Worm (Caenorhabditis elegans) whole organism, L4 larva: ENCODE results near the gene ugt-43.

Experiments used
- F10B5.3 ChIP-seq: sonication (generic microtip); optimal IDR thresholded peaks from 2 replicates; lab custom pipeline; 2016; ENCODE audit warnings: mild to moderate bottlenecking, missing genetic modification characterization, missing compliant biosample characterization
- F26F4.8 ChIP-seq: fragments of 200-800 bp; sonication (Bioruptor generic); conservative IDR thresholded peaks from 2 replicates; pipeline ENCODE4 v1.3.6; 2022; ENCODE audit warnings: missing genetic modification characterization, missing compliant biosample characterization
- T20F7.1 ChIP-seq: fragments of 200-800 bp; sonication (Bioruptor generic); optimal IDR thresholded peaks from 2 replicates; lab custom pipeline; 2018; ENCODE audit warnings: mild to moderate bottlenecking, missing genetic modification characterization, missing compliant biosample characterization
- T26A8.4 ChIP-seq: fragments of 200-800 bp; sonication (Bioruptor generic); IDR thresholded peaks from 2 replicates; pipeline ENCODE4 v1.3.6; 2022; ENCODE audit warnings: missing genetic modification characterization, missing compliant biosample characterization
- Y105C5A.15 ChIP-seq: fragments of 200-800 bp; sonication (Bioruptor generic); IDR thresholded peaks from 2 replicates; pipeline ENCODE4 v1.3.6; 2022; ENCODE audit warnings: missing genetic modification characterization, missing compliant biosample characterization
- Y5F2A.4 ChIP-seq: fragments of 200-800 bp; sonication (Bioruptor generic); optimal IDR thresholded peaks from 2 replicates; lab custom pipeline; 2018; ENCODE audit warnings: mild to moderate bottlenecking, missing genetic modification characterization, missing compliant biosample characterization
- Y75B8A.6 ChIP-seq: fragments of 200-800 bp; sonication (Bioruptor generic); IDR thresholded peaks from 2 replicates; pipeline ENCODE4 v1.3.6; 2022; ENCODE audit warnings: missing genetic modification reagents, missing genetic modification characterization, missing compliant biosample characterization
- aly-2 ChIP-seq: sonication (generic microtip); optimal IDR thresholded peaks from 2 replicates; lab custom pipeline; 2018; ENCODE audit warnings: missing biosample characterization, missing genetic modification characterization
- ama-1 ChIP-seq: fragments of 150-350 bp; optimal IDR thresholded peaks from 2 replicates; lab custom pipeline; 2014; ENCODE audit warnings: inconsistent platforms, mixed read lengths
- arid-1 ChIP-seq: fragments of 200-800 bp; sonication (Bioruptor generic); conservative IDR thresholded peaks from 2 replicates; pipeline ENCODE4 v1.3.6; 2022; ENCODE audit warnings: missing genetic modification reagents, missing genetic modification characterization, missing compliant biosample characterization
- ceh-32 ChIP-seq: sonication (generic microtip); optimal IDR thresholded peaks from 2 replicates; lab custom pipeline; 2016; ENCODE audit warnings: mild to moderate bottlenecking, missing genetic modification characterization, missing compliant biosample characterization; ENCODE audit not compliant: poor library complexity
- ceh-62 ChIP-seq: sonication (generic microtip); optimal IDR thresholded peaks from 2 replicates; lab custom pipeline; 2017; ENCODE audit warnings: missing biosample characterization, missing genetic modification characterization
- ceh-82 ChIP-seq: sonication (generic microtip); optimal IDR thresholded peaks from 2 replicates; lab custom pipeline; 2017; ENCODE audit warnings: missing biosample characterization, missing genetic modification characterization
- daf-16 ChIP-seq, 3 experiments: sonication (generic microtip); optimal IDR thresholded peaks; 2 replicates each; lab custom pipeline; 2016 to 2017; ENCODE audit warnings: missing genetic modification characterization in 3 of 3, missing genetic modification reagents in 3 of 3, mild to moderate bottlenecking in 2 of 3, missing compliant biosample characterization in 2 of 3, missing biosample characterization in 1 of 3, moderate library complexity in 1 of 3
- daf-8 ChIP-seq: fragments of 200-800 bp; sonication (Bioruptor generic); IDR thresholded peaks from 2 replicates; pipeline ENCODE4 v1.3.6; 2022; ENCODE audit warnings: missing genetic modification characterization, missing compliant biosample characterization
- egl-27 ChIP-seq: sonication (generic microtip); optimal IDR thresholded peaks from 3 replicates; lab custom pipeline; 2017; ENCODE audit warnings: missing biosample characterization, missing genetic modification reagents, missing genetic modification characterization
- fkh-10 ChIP-seq: fragments of 150-350 bp; optimal IDR thresholded peaks from 2 replicates; lab custom pipeline; 2014; ENCODE audit warnings: missing biosample characterization, missing genetic modification reagents, missing genetic modification characterization
- gei-8 ChIP-seq: fragments of 200-800 bp; sonication (Bioruptor generic); optimal IDR thresholded peaks from 2 replicates; lab custom pipeline; 2018; ENCODE audit warnings: mild to moderate bottlenecking, missing genetic modification characterization, missing compliant biosample characterization
- hlh-11 ChIP-seq: fragments of 200-800 bp; sonication (Bioruptor generic); optimal IDR thresholded peaks from 2 replicates; lab custom pipeline; 2018; ENCODE audit warnings: mild to moderate bottlenecking, missing genetic modification characterization, missing compliant biosample characterization
- hlh-30 ChIP-seq: sonication (generic microtip); optimal IDR thresholded peaks from 2 replicates; lab custom pipeline; 2017; ENCODE audit warnings: antibody characterized with exemption, mild to moderate bottlenecking, missing genetic modification characterization, missing compliant biosample characterization; ENCODE audit not compliant: insufficient read depth
- hmg-1.1 ChIP-seq: fragments of 200-800 bp; sonication (Bioruptor generic); IDR thresholded peaks from 2 replicates; pipeline ENCODE4 v1.3.6; 2022; ENCODE audit warnings: missing genetic modification reagents, missing genetic modification characterization, missing compliant biosample characterization
- jun-1 ChIP-seq: fragments of 150-350 bp; optimal IDR thresholded peaks from 2 replicates; lab custom pipeline; 2014; ENCODE audit warnings: missing biosample characterization, missing genetic modification reagents, missing genetic modification characterization
- lim-7 ChIP-seq: fragments of 200-800 bp; sonication (Bioruptor generic); IDR thresholded peaks from 2 replicates; pipeline ENCODE4 v1.3.6; 2022; ENCODE audit warnings: missing genetic modification characterization, missing compliant biosample characterization
- lin-15B ChIP-seq: fragments of 150-350 bp; sonication (generic microtip); optimal IDR thresholded peaks from 3 replicates; lab custom pipeline; 2014; ENCODE audit warnings: missing biosample characterization, missing genetic modification characterization
- lin-38 ChIP-seq: fragments of 200-800 bp; sonication (Bioruptor generic); IDR thresholded peaks from 2 replicates; pipeline ENCODE4 v1.3.6; 2022; ENCODE audit warnings: missing genetic modification reagents, missing genetic modification characterization, missing compliant biosample characterization
- lir-3 ChIP-seq: sonication (generic microtip); optimal IDR thresholded peaks from 2 replicates; lab custom pipeline; 2016; ENCODE audit warnings: mild to moderate bottlenecking, missing genetic modification characterization, missing compliant biosample characterization
- mdt-29 ChIP-seq: fragments of 200-800 bp; sonication (Bioruptor generic); IDR thresholded peaks from 2 replicates; pipeline ENCODE4 v1.3.6; 2022; ENCODE audit warnings: missing genetic modification reagents, missing genetic modification characterization, missing compliant biosample characterization
- mep-1 ChIP-seq: fragments of 150-350 bp; sonication (generic microtip); optimal IDR thresholded peaks from 3 replicates; lab custom pipeline; 2014; ENCODE audit warnings: missing biosample characterization, missing genetic modification characterization
- mxl-3 ChIP-seq: fragments of 200-800 bp; sonication (Bioruptor generic); optimal IDR thresholded peaks from 2 replicates; lab custom pipeline; 2018; ENCODE audit warnings: mild to moderate bottlenecking, missing genetic modification characterization, missing compliant biosample characterization
- nhr-10 ChIP-seq: fragments of 150-350 bp; optimal IDR thresholded peaks from 2 replicates; lab custom pipeline; 2014; ENCODE audit warnings: missing biosample characterization, missing genetic modification characterization
- nhr-28 ChIP-seq: fragments of 150-350 bp; optimal IDR thresholded peaks from 2 replicates; lab custom pipeline; 2014; ENCODE audit warnings: missing biosample characterization, missing genetic modification characterization
- nhr-41 ChIP-seq: fragments of 200-800 bp; sonication (Bioruptor generic); IDR thresholded peaks from 2 replicates; pipeline ENCODE4 v1.3.6; 2022; ENCODE audit warnings: missing genetic modification reagents, missing genetic modification characterization, missing compliant biosample characterization
- nhr-42 ChIP-seq: fragments of 200-800 bp; sonication (Bioruptor generic); IDR thresholded peaks from 2 replicates; pipeline ENCODE4 v1.3.6; 2022; ENCODE audit warnings: missing genetic modification characterization, missing compliant biosample characterization
- nhr-48 ChIP-seq: sonication (generic microtip); optimal IDR thresholded peaks from 2 replicates; lab custom pipeline; 2016; ENCODE audit warnings: mild to moderate bottlenecking, missing genetic modification characterization, missing compliant biosample characterization
- nhr-76 ChIP-seq: fragments of 150-350 bp; optimal IDR thresholded peaks from 2 replicates; lab custom pipeline; 2014; ENCODE audit warnings: missing biosample characterization, missing genetic modification characterization
- pha-4 ChIP-seq, 2 experiments: fragments of 150-350 bp in 1 of 2; fragments of 200-800 bp in 1 of 2; sonication (Bioruptor generic) in 1 of 2; IDR thresholded peaks in 1 of 2; optimal IDR thresholded peaks in 1 of 2; 2 replicates each; pipeline versions ENCODE4 v1.3.6 to Lab custom; 2014 to 2022; ENCODE audit warnings: missing genetic modification characterization in 2 of 2, missing genetic modification reagents in 2 of 2, missing biosample characterization in 1 of 2, missing compliant biosample characterization in 1 of 2
- pqm-1 ChIP-seq: sonication (generic microtip); optimal IDR thresholded peaks from 2 replicates; lab custom pipeline; 2017; ENCODE audit warnings: missing biosample characterization, missing genetic modification characterization
- saeg-2 ChIP-seq: fragments of 200-800 bp; sonication (Bioruptor generic); IDR thresholded peaks from 2 replicates; pipeline ENCODE4 v1.3.6; 2022; ENCODE audit warnings: missing genetic modification reagents, missing genetic modification characterization, missing compliant biosample characterization
- set-16 ChIP-seq: fragments of 200-800 bp; sonication (Bioruptor generic); IDR thresholded peaks from 2 replicates; pipeline ENCODE4 v1.3.6; 2022; ENCODE audit warnings: missing genetic modification reagents, missing genetic modification characterization, missing compliant biosample characterization
- skn-1 ChIP-seq: fragments of 150-350 bp; optimal IDR thresholded peaks from 2 replicates; lab custom pipeline; 2014; ENCODE audit warnings: missing biosample characterization, missing genetic modification characterization
- snpc-1.2 ChIP-seq: fragments of 200-800 bp; sonication (Bioruptor generic); IDR thresholded peaks from 2 replicates; pipeline ENCODE4 v1.3.6; 2022; ENCODE audit warnings: missing genetic modification reagents, missing genetic modification characterization, missing compliant biosample characterization
- spr-3 ChIP-seq: fragments of 200-800 bp; sonication (Bioruptor generic); optimal IDR thresholded peaks from 2 replicates; lab custom pipeline; 2018; ENCODE audit warnings: mild to moderate bottlenecking, missing genetic modification characterization, missing compliant biosample characterization
- tra-1 ChIP-seq: fragments of 200-800 bp; sonication (Bioruptor generic); IDR thresholded peaks from 2 replicates; pipeline ENCODE4 v1.3.6; 2022; ENCODE audit warnings: missing genetic modification reagents, missing genetic modification characterization, missing compliant biosample characterization
- unc-130 ChIP-seq: sonication (generic microtip); optimal IDR thresholded peaks from 2 replicates; lab custom pipeline; 2016; ENCODE audit warnings: missing genetic modification reagents, missing genetic modification characterization, missing compliant biosample characterization
- unc-39 ChIP-seq: sonication (generic microtip); optimal IDR thresholded peaks from 2 replicates; lab custom pipeline; 2017; ENCODE audit warnings: missing biosample characterization, missing genetic modification characterization
- vab-7 ChIP-seq: fragments of 200-800 bp; sonication (Bioruptor generic); IDR thresholded peaks from 2 replicates; pipeline ENCODE4 v1.3.6; 2022; ENCODE audit warnings: missing genetic modification reagents, missing genetic modification characterization, missing compliant biosample characterization
- zag-1 ChIP-seq: fragments of 150-350 bp; optimal IDR thresholded peaks from 2 replicates; lab custom pipeline; 2014; ENCODE audit warnings: missing biosample characterization, missing genetic modification characterization
- zfp-2 ChIP-seq: sonication (generic microtip); optimal IDR thresholded peaks from 2 replicates; lab custom pipeline; 2016; ENCODE audit warnings: mild to moderate bottlenecking, missing genetic modification characterization, missing compliant biosample characterization
- zfp-3 ChIP-seq: fragments of 200-800 bp; sonication (Bioruptor generic); conservative IDR thresholded peaks from 2 replicates; pipeline ENCODE4 v1.3.6; 2022; ENCODE audit warnings: missing genetic modification reagents, missing genetic modification characterization, missing compliant biosample characterization
- zip-2 ChIP-seq: fragments of 150-350 bp; optimal IDR thresholded peaks from 2 replicates; lab custom pipeline; 2014; ENCODE audit warnings: missing biosample characterization, missing genetic modification characterization
- ztf-11 ChIP-seq: fragments of 150-350 bp; optimal IDR thresholded peaks from 2 replicates; lab custom pipeline; 2014; ENCODE audit warnings: missing biosample characterization, missing genetic modification characterization

The ugt-43 gene

DNA sequence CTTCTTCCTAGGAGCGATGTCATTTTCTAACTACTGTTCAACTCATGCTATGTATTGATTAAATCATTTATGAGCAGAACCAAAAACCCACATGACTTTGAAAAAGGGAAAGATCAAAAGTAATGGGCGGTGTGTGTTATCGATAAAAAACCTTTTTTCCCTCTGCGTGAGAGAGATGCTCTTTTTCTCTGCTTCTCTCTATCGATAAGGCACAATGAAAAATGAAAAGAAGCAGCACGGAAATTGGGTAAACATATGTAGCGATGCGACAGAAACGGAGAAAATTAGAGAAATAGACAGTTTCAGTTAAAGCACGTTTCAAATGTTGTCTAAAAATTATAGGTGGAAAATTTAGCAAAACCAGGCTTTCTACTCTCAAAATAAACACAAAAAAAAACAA lies 38.0 kb downstream of the ugt-43 start (continued):
- TF ChIP-seq unc-39 (tag; lab: Kevin White, UChicago), result no peak
- no peak for TF ChIP-seq lin-15B
- peak; percentile 8 for TF ChIP-seq mxl-3 (GFP tag; lab: Kevin White, UChicago)
- TF ChIP-seq ceh-62 (tag; lab: Kevin White, UChicago), result no peak
- no peak for TF ChIP-seq egl-27 (tag; lab: Kevin White, UChicago)
- peak; percentile 30; the same call in 1 of the 2 replicates for TF ChIP-seq hmg-1.1 (GFP tag; lab: Robert Waterston, UW)
- TF ChIP-seq ztf-11 (tag; lab: Kevin White, UChicago), result no peak
- peak; percentile 26; the same call in 1 of the 2 replicates for TF ChIP-seq lin-38
- peak; percentile 47 for TF ChIP-seq mep-1
- peak; percentile 65 for TF ChIP-seq ama-1 (lab: Kevin White, UChicago)
- no peak for TF ChIP-seq mdt-29 (GFP tag; lab: Robert Waterston, UW)
- TF ChIP-seq zfp-2 (tag; lab: Kevin White, UChicago), result no peak
- 0 out of 2 replicates have a peak, but pooled peaks have one; percentile 37 for TF ChIP-seq zfp-3
- no peak for TF ChIP-seq F26F4.8 (GFP tag; lab: Robert Waterston, UW)
- peak; percentile 25 for TF ChIP-seq nhr-48 (tag; lab: Kevin White, UChicago)
- TF ChIP-seq gei-8 (GFP tag; lab: Kevin White, UChicago), result no peak
- TF ChIP-seq arid-1 (GFP tag; lab: Robert Waterston, UW), result no peak
- TF ChIP-seq hlh-30 (tag; lab: Kevin White, UChicago), result peak; percentile 87
- TF ChIP-seq vab-7, result no peak
- TF ChIP-seq daf-16 (GFP tag; optimal IDR thresholded peaks at IDR 0.05; lab: Kevin White, UChicago), result peak in 1 of 2 experiments; percentile 36
- TF ChIP-seq daf-16 (tag; optimal IDR thresholded peaks at IDR 0.05; lab: Kevin White, UChicago), result peak; percentile 97
- TF ChIP-seq snpc-1.2 (GFP tag; lab: Robert Waterston, UW), result no peak
- no peak for TF ChIP-seq fkh-10 (GFP tag; lab: Kevin White, UChicago)
- no peak for TF ChIP-seq nhr-76 (tag; lab: Kevin White, UChicago)
- no peak for TF ChIP-seq ceh-82 (tag; lab: Kevin White, UChicago)
- no peak for TF ChIP-seq spr-3
- no peak for TF ChIP-seq ceh-32
- TF ChIP-seq nhr-28, result peak; percentile 90
- no peak for TF ChIP-seq daf-8 (GFP tag; lab: Robert Waterston, UW)
- no peak for TF ChIP-seq unc-130 (GFP tag; lab: Kevin White, UChicago)
- TF ChIP-seq lir-3, result no peak
- TF ChIP-seq saeg-2 (GFP tag; lab: Robert Waterston, UW), result no peak
- TF ChIP-seq jun-1 (tag; lab: Kevin White, UChicago), result no peak
- TF ChIP-seq pqm-1, result peak; percentile 76
- TF ChIP-seq set-16 (GFP tag; lab: Robert Waterston, UW), result no peak
- TF ChIP-seq zip-2 (tag; lab: Kevin White, UChicago), result peak; percentile 32
- TF ChIP-seq tra-1 (GFP tag; lab: Robert Waterston, UW), result 0 out of 2 replicates have a peak, but pooled peaks have one; percentile 57
- TF ChIP-seq hlh-11 (tag; lab: Kevin White, UChicago), result peak; percentile 96
- no peak for TF ChIP-seq skn-1
- TF ChIP-seq pha-4 (GFP tag; IDR thresholded peaks at IDR 0.05; lab: Robert Waterston, UW), result peak; percentile 50; the same call in 1 of the 2 replicates
- TF ChIP-seq pha-4 (tag; optimal IDR thresholded peaks at IDR 0.05; lab: Kevin White, UChicago), result no peak
- TF ChIP-seq nhr-10, result peak; percentile 51
- TF ChIP-seq Y5F2A.4 (GFP tag; lab: Kevin White, UChicago), result no peak
- TF ChIP-seq lim-7 (GFP tag; lab: Robert Waterston, UW), result no peak
- TF ChIP-seq aly-2 (tag; lab: Kevin White, UChicago), result no peak
- 0 out of 2 replicates have a peak, but pooled peaks have one; percentile 26 for TF ChIP-seq nhr-42 (GFP tag; lab: Robert Waterston, UW)
- TF ChIP-seq F10B5.3, result no peak
- TF ChIP-seq nhr-41, result no peak
- TF ChIP-seq T20F7.1 (GFP tag; lab: Kevin White, UChicago), result peak; percentile 23
- no peak for TF ChIP-seq zag-1 (tag; lab: Kevin White, UChicago)
- TF ChIP-seq Y105C5A.15, result no peak
- no peak for TF ChIP-seq Y75B8A.6 (GFP tag; lab: Robert Waterston, UW)
- TF ChIP-seq T26A8.4 (GFP tag; lab: Robert Waterston, UW), result peak; percentile 45; the same call in 1 of the 2 replicates
